Fruit fly (Drosophila melanogaster) S2 (cell line): ENCODE data around the gene pie.

ENCODE experiments used
- CG8478 ChIP-seq: fragments of >200 bp; optimal IDR thresholded peaks from 2 replicates; lab custom pipeline; 2018
- CTCF ChIP-seq, 2 experiments: fragments of >200 bp; optimal IDR thresholded peaks; 2 replicates each; lab custom pipeline; 2018

dm6 chr2L:10375464-10376236, 46.9 kb downstream of the pie start, which contains the start of the genes CG33303 and dpr19:
- TF ChIP-seq CTCF (optimal IDR thresholded peaks at IDR 0.05; lab: Kevin White, UChicago) (no peak), CG8478 (lab: Kevin White, UChicago) (no peak)
